Fruit fly (Drosophila melanogaster) whole organism, embryonic: ENCODE results near the gene CG5103.

Source experiments
- Asciz ChIP-seq: fragments of 200-800 bp; sonication (Bioruptor generic); optimal IDR thresholded peaks from 2 replicates; lab custom pipeline; 2017; ENCODE audit warnings: missing biosample characterization, mild to moderate bottlenecking, missing genetic modification characterization, missing genetic modification reagents
- BEAF-32 ChIP-seq: fragments of 200-800 bp; sonication (Bioruptor generic); optimal IDR thresholded peaks from 3 replicates; lab custom pipeline; 2017; ENCODE audit warnings: missing biosample characterization, missing genetic modification characterization, mild to moderate bottlenecking, moderate library complexity, missing genetic modification reagents
- CG10209 ChIP-seq: fragments of 200-800 bp; sonication (Bioruptor generic); optimal IDR thresholded peaks from 3 replicates; lab custom pipeline; 2017; ENCODE audit warnings: missing biosample characterization, mild to moderate bottlenecking, missing genetic modification characterization, missing genetic modification reagents
- CG11696 ChIP-seq: fragments of 200-800 bp; sonication (Bioruptor generic); IDR thresholded peaks from 2 replicates; pipeline ENCODE4 v1.3.6; 2022; ENCODE audit warnings: missing biosample characterization, missing genetic modification characterization
- CG11723 ChIP-seq: fragments of 200-800 bp; sonication (Bioruptor generic); optimal IDR thresholded peaks from 2 replicates; lab custom pipeline; 2017; ENCODE audit warnings: missing biosample characterization, mild to moderate bottlenecking, missing genetic modification characterization
- CG12391 ChIP-seq: fragments of 200-800 bp; sonication (Bioruptor generic); optimal IDR thresholded peaks from 3 replicates; lab custom pipeline; 2018; ENCODE audit warnings: missing biosample characterization, mild to moderate bottlenecking, missing genetic modification characterization, moderate library complexity
- CG13894 ChIP-seq: fragments of 200-800 bp; sonication (Bioruptor generic); optimal IDR thresholded peaks from 3 replicates; lab custom pipeline; 2018; ENCODE audit warnings: missing biosample characterization, mild to moderate bottlenecking, missing genetic modification characterization, moderate library complexity
- CG14860 ChIP-seq: fragments of 200-800 bp; sonication (Bioruptor generic); IDR thresholded peaks from 3 replicates; pipeline ENCODE4 v1.3.6; 2022; ENCODE audit warnings: missing biosample characterization, missing genetic modification characterization; ENCODE audit not compliant: partially characterized antibody
- CG1529 ChIP-seq: fragments of 200-800 bp; sonication (Bioruptor generic); optimal IDR thresholded peaks from 3 replicates; lab custom pipeline; 2018; ENCODE audit warnings: missing biosample characterization, missing genetic modification characterization
- CG18011 ChIP-seq: fragments of 200-800 bp; sonication (Bioruptor generic); optimal IDR thresholded peaks from 2 replicates; lab custom pipeline; 2017; ENCODE audit warnings: missing biosample characterization, missing genetic modification characterization, mild to moderate bottlenecking, moderate library complexity, missing genotype
- CG18262 ChIP-seq: fragments of 200-800 bp; optimal IDR thresholded peaks from 3 replicates; lab custom pipeline; 2019; ENCODE audit warnings: missing biosample characterization, mild to moderate bottlenecking, missing genetic modification characterization, moderate library complexity
- CG18619 ChIP-seq: fragments of 200-800 bp; sonication (Bioruptor generic); optimal IDR thresholded peaks from 3 replicates; lab custom pipeline; 2017; ENCODE audit warnings: missing biosample characterization, mild to moderate bottlenecking, missing genetic modification characterization
- CG2712 ChIP-seq: fragments of 200-800 bp; optimal IDR thresholded peaks from 3 replicates; lab custom pipeline; 2019; ENCODE audit warnings: missing biosample characterization, mild to moderate bottlenecking, missing genetic modification characterization, moderate library complexity
- CG3847 ChIP-seq: fragments of 200-800 bp; sonication (Bioruptor generic); IDR thresholded peaks from 2 replicates; pipeline ENCODE4 v1.3.6; 2022; ENCODE audit warnings: missing biosample characterization, missing genetic modification characterization
- CG4328 ChIP-seq: fragments of 200-800 bp; sonication (Bioruptor generic); optimal IDR thresholded peaks from 3 replicates; lab custom pipeline; 2017; ENCODE audit warnings: missing biosample characterization, missing genetic modification reagents, missing genetic modification characterization
- CG4404 ChIP-seq: fragments of 200-800 bp; sonication (Bioruptor generic); IDR thresholded peaks from 2 replicates; pipeline ENCODE4 v1.3.6; 2022; ENCODE audit warnings: missing biosample characterization, missing genetic modification characterization
- CG6683 ChIP-seq: fragments of 200-800 bp; sonication (Bioruptor generic); optimal IDR thresholded peaks from 2 replicates; lab custom pipeline; 2017; ENCODE audit warnings: missing biosample characterization, mild to moderate bottlenecking, missing genetic modification characterization, missing genetic modification reagents
- CG6765 ChIP-seq: fragments of 200-800 bp; sonication (Bioruptor generic); optimal IDR thresholded peaks from 3 replicates; lab custom pipeline; 2017; ENCODE audit warnings: missing biosample characterization, mild to moderate bottlenecking, missing genetic modification characterization
- CG6854 ChIP-seq: fragments of 200-800 bp; sonication (Bioruptor generic); optimal IDR thresholded peaks from 3 replicates; lab custom pipeline; 2017; ENCODE audit warnings: missing biosample characterization, mild to moderate bottlenecking, missing genetic modification characterization
- CG7839 ChIP-seq: fragments of 200-800 bp; sonication (Bioruptor generic); optimal IDR thresholded peaks from 3 replicates; lab custom pipeline; 2018; ENCODE audit warnings: missing biosample characterization, mild to moderate bottlenecking, missing genetic modification characterization, moderate library complexity
- CG8359 ChIP-seq: fragments of 200-800 bp; sonication (Bioruptor generic); optimal IDR thresholded peaks from 2 replicates; lab custom pipeline; 2017; ENCODE audit warnings: missing biosample characterization, mild to moderate bottlenecking, missing genetic modification characterization, borderline replicate concordance
- CG9932 ChIP-seq: fragments of 200-800 bp; sonication (Bioruptor generic); IDR thresholded peaks from 2 replicates; pipeline ENCODE4 v1.3.6; 2022; ENCODE audit warnings: missing biosample characterization, missing genetic modification characterization
- CkIIα-i1 ChIP-seq: fragments of 200-800 bp; sonication (Bioruptor generic); IDR thresholded peaks from 2 replicates; pipeline ENCODE4 v1.3.6; 2022; ENCODE audit warnings: missing biosample characterization, missing genetic modification characterization
- Dfd ChIP-seq, 2 experiments: fragments of >200 bp; optimal IDR thresholded peaks; 2 replicates each; lab custom pipeline; 2017; ENCODE audit warnings: missing biosample characterization in 2 of 2, missing genetic modification characterization in 2 of 2
- Doc2 ChIP-seq: fragments of 200-800 bp; sonication (Bioruptor generic); IDR thresholded peaks from 2 replicates; pipeline ENCODE4 v1.3.6; 2022; ENCODE audit warnings: missing biosample characterization, missing genetic modification characterization
- Elba2 ChIP-seq: fragments of 200-800 bp; sonication (Bioruptor generic); optimal IDR thresholded peaks from 3 replicates; lab custom pipeline; 2016; ENCODE audit warnings: missing biosample characterization, missing genetic modification characterization
- Ets65A ChIP-seq: fragments of 200-800 bp; sonication (Bioruptor generic); peaks from one replicate; lab custom pipeline; 2016; ENCODE audit warnings: missing biosample characterization, missing genetic modification characterization
- Fer2 ChIP-seq: fragments of 200-800 bp; sonication (Bioruptor generic); optimal IDR thresholded peaks from 2 replicates; lab custom pipeline; 2018; ENCODE audit warnings: missing biosample characterization, mild to moderate bottlenecking, missing genetic modification characterization, moderate library complexity
- GATAe ChIP-seq: fragments of 200-800 bp; sonication (Bioruptor generic); conservative IDR thresholded peaks from 2 replicates; pipeline ENCODE4 v1.3.6; 2022; ENCODE audit warnings: missing biosample characterization, missing genetic modification characterization
- Hey ChIP-seq: fragments of 200-800 bp; sonication (Bioruptor generic); optimal IDR thresholded peaks from 3 replicates; lab custom pipeline; 2018; ENCODE audit warnings: missing biosample characterization, mild to moderate bottlenecking, missing genetic modification characterization
- NC2α ChIP-seq: fragments of 200-800 bp; sonication (Bioruptor generic); optimal IDR thresholded peaks from 2 replicates; lab custom pipeline; 2016; ENCODE audit warnings: missing biosample characterization, missing genetic modification characterization
- Nf-YB ChIP-seq: fragments of 200-800 bp; sonication (Bioruptor generic); optimal IDR thresholded peaks from 3 replicates; lab custom pipeline; 2019; ENCODE audit warnings: missing biosample characterization, mild to moderate bottlenecking, missing genetic modification characterization, moderate library complexity
- Optix ChIP-seq: fragments of 200-800 bp; sonication (Bioruptor generic); IDR thresholded peaks from 3 replicates; pipeline ENCODE4 v1.3.6; 2022; ENCODE audit warnings: missing biosample characterization, missing genetic modification characterization
- Poxn ChIP-seq: fragments of 200-800 bp; sonication (Bioruptor generic); IDR thresholded peaks from 2 replicates; pipeline ENCODE4 v1.3.6; 2022; ENCODE audit warnings: missing biosample characterization, missing genetic modification characterization
- Spps ChIP-seq: fragments of 200-800 bp; sonication (Bioruptor generic); optimal IDR thresholded peaks from 2 replicates; lab custom pipeline; 2018; ENCODE audit warnings: missing biosample characterization, mild to moderate bottlenecking, missing genetic modification characterization
- ab ChIP-seq: fragments of 200-800 bp; sonication (Bioruptor generic); optimal IDR thresholded peaks from 2 replicates; lab custom pipeline; 2016; ENCODE audit warnings: missing biosample characterization, missing genetic modification characterization
- bbx ChIP-seq: fragments of 200-800 bp; sonication (Bioruptor generic); IDR thresholded peaks from 2 replicates; pipeline ENCODE4 v1.3.6; 2022; ENCODE audit warnings: missing biosample characterization, missing genetic modification characterization; ENCODE audit not compliant: partially characterized antibody
- chif ChIP-seq, 2 experiments: fragments of 200-800 bp; sonication (Bioruptor generic); optimal IDR thresholded peaks; 3 replicates each; lab custom pipeline; 2016; ENCODE audit warnings: missing biosample characterization in 2 of 2, missing genetic modification characterization in 2 of 2
- crol ChIP-seq: fragments of 200-800 bp; sonication (Bioruptor generic); IDR thresholded peaks from 2 replicates; pipeline ENCODE4 v1.3.6; 2022; ENCODE audit warnings: missing biosample characterization, missing genetic modification characterization
- fd64A ChIP-seq: fragments of 200-800 bp; sonication (Bioruptor generic); optimal IDR thresholded peaks from 3 replicates; lab custom pipeline; 2018; ENCODE audit warnings: missing biosample characterization, mild to moderate bottlenecking, missing genetic modification characterization
- gem ChIP-seq: fragments of 200-800 bp; sonication (Bioruptor generic); optimal IDR thresholded peaks from 2 replicates; lab custom pipeline; 2019; ENCODE audit warnings: missing biosample characterization, mild to moderate bottlenecking, missing genetic modification characterization, moderate library complexity
- grn ChIP-seq: fragments of 200-800 bp; sonication (Bioruptor generic); optimal IDR thresholded peaks from 3 replicates; lab custom pipeline; 2017; ENCODE audit warnings: missing biosample characterization, missing genetic modification characterization
- jumu ChIP-seq: fragments of 200-800 bp; sonication (Bioruptor generic); optimal IDR thresholded peaks from 3 replicates; lab custom pipeline; 2016; ENCODE audit warnings: missing biosample characterization, missing genetic modification characterization
- mam ChIP-seq: fragments of 200-800 bp; sonication (Bioruptor generic); optimal IDR thresholded peaks from 3 replicates; lab custom pipeline; 2016; ENCODE audit warnings: missing biosample characterization, missing genetic modification characterization
- nom ChIP-seq: fragments of 200-800 bp; sonication (Bioruptor generic); optimal IDR thresholded peaks from 2 replicates; lab custom pipeline; 2017; ENCODE audit warnings: missing biosample characterization, missing genetic modification characterization, mild to moderate bottlenecking, moderate library complexity, missing genetic modification reagents
- odd ChIP-seq: fragments of 200-800 bp; sonication (Bioruptor generic); optimal IDR thresholded peaks from 2 replicates; lab custom pipeline; 2017; ENCODE audit warnings: missing biosample characterization, mild to moderate bottlenecking, missing genetic modification characterization
- psq ChIP-seq: fragments of 200-800 bp; sonication (Bioruptor generic); optimal IDR thresholded peaks from 2 replicates; lab custom pipeline; 2017; ENCODE audit warnings: missing biosample characterization, missing genetic modification characterization
- pzg ChIP-seq: fragments of 200-800 bp; sonication (Bioruptor generic); optimal IDR thresholded peaks from 3 replicates; lab custom pipeline; 2018; ENCODE audit warnings: missing biosample characterization, mild to moderate bottlenecking, missing genetic modification characterization, moderate library complexity
- ssp ChIP-seq: fragments of 200-800 bp; sonication (Bioruptor generic); IDR thresholded peaks from 2 replicates; pipeline ENCODE4 v1.3.6; 2022; ENCODE audit warnings: missing biosample characterization, missing genetic modification characterization
- ttk ChIP-seq: fragments of 200-800 bp; sonication (Bioruptor generic); IDR thresholded peaks from 2 replicates; pipeline ENCODE4 v2.1.2; 2022; ENCODE audit warnings: missing biosample characterization, missing genetic modification characterization
- zen ChIP-seq: fragments of 200-800 bp; sonication (Bioruptor generic); optimal IDR thresholded peaks from 3 replicates; lab custom pipeline; 2018; ENCODE audit warnings: missing biosample characterization, mild to moderate bottlenecking, missing genetic modification characterization, moderate library complexity

CG5103 gene

DNA sequence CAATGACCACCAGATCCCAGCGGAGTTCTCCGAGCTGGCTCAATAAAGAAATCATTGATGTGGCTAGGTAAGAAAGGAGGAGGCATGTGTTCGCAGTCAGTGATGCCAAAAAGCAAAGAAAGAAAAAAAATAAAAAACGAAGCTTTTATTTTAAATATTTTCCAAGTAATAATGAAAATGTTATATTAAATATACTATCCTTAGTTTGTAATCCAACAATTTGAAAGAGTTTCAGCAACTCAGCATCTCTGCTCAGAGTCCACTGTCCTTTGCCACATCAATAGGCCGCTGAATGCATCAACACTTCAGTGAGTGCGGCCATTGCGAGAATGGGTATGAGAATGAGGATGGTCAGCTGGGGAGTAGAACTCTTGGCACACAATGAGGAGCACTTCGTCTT, 19.9 kb downstream of the CG5103 start (continued):
- no peak for TF ChIP-seq Poxn
- no peak for TF ChIP-seq CG11723 (GFP tag; lab: Kevin White, UChicago)
- no peak for TF ChIP-seq bbx (GFP tag; lab: Robert Waterston, UW)
- TF ChIP-seq CG7839, result peak; percentile 36
- TF ChIP-seq mam (GFP tag; lab: Kevin White, UChicago), result no peak
- no peak for TF ChIP-seq CG11696 (GFP tag; lab: Robert Waterston, UW)
- no peak for TF ChIP-seq CG3847
- no peak for TF ChIP-seq fd64A (GFP tag; lab: Kevin White, UChicago)
- TF ChIP-seq CG10209 (GFP tag; lab: Kevin White, UChicago), result peak; percentile 56
- no peak for TF ChIP-seq CG13894 (tag; lab: Kevin White, UChicago)
- peak; percentile 15 for TF ChIP-seq nom (GFP tag; lab: Kevin White, UChicago)
- no peak for TF ChIP-seq ttk (GFP tag; lab: Robert Waterston, UW)
- TF ChIP-seq CkIIα-i1 (GFP tag; lab: Robert Waterston, UW), result no peak
- TF ChIP-seq psq (GFP tag; lab: Kevin White, UChicago), result no peak
- TF ChIP-seq Doc2 (GFP tag; lab: Robert Waterston, UW), result no peak
- no peak for TF ChIP-seq grn (GFP tag; lab: Kevin White, UChicago)
- TF ChIP-seq Optix (GFP tag; lab: Robert Waterston, UW), result no peak
- no peak for TF ChIP-seq CG8359
- no peak for TF ChIP-seq CG4328
- no peak for TF ChIP-seq CG6683 (GFP tag; lab: Kevin White, UChicago)
- no peak for TF ChIP-seq jumu (GFP tag; lab: Kevin White, UChicago)
- TF ChIP-seq pzg (GFP tag; lab: Kevin White, UChicago), result no peak
- TF ChIP-seq Ets65A (GFP tag; lab: Kevin White, UChicago), result no peak
- no peak for TF ChIP-seq CG18619
- no peak for TF ChIP-seq chif (GFP tag; optimal IDR thresholded peaks at IDR 0.05; lab: Kevin White, UChicago)
- TF ChIP-seq odd, result no peak
- peak; percentile 61 for TF ChIP-seq CG4404 (GFP tag; lab: Robert Waterston, UW)
- peak; percentile 22; the same call in 1 of the 2 replicates for TF ChIP-seq ssp (GFP tag; lab: Robert Waterston, UW)
- no peak for TF ChIP-seq CG6854 (GFP tag; lab: Kevin White, UChicago)
- TF ChIP-seq Dfd (GFP tag; optimal IDR thresholded peaks at IDR 0.05; lab: Kevin White, UChicago), result no peak
- no peak for TF ChIP-seq GATAe
- TF ChIP-seq zen (tag; lab: Kevin White, UChicago), result peak; percentile 69
- peak; percentile 23 for TF ChIP-seq Spps (tag; lab: Kevin White, UChicago)
- peak; percentile 3 for TF ChIP-seq CG1529 (GFP tag; lab: Kevin White, UChicago)
- peak; percentile 5 for TF ChIP-seq Elba2 (GFP tag; lab: Kevin White, UChicago)
- TF ChIP-seq CG2712, result peak; percentile 67
- TF ChIP-seq NC2α (GFP tag; lab: Kevin White, UChicago), result no peak
- no peak for TF ChIP-seq crol (GFP tag; lab: Robert Waterston, UW)
- TF ChIP-seq Nf-YB (GFP tag; lab: Kevin White, UChicago), result peak; percentile 14
- TF ChIP-seq CG6765 (GFP tag; lab: Kevin White, UChicago), result no peak
- no peak for TF ChIP-seq ab
- TF ChIP-seq BEAF-32 (GFP tag; lab: Kevin White, UChicago), result no peak
- no peak for TF ChIP-seq Hey (tag; lab: Kevin White, UChicago)
- peak; percentile 52 for TF ChIP-seq CG12391 (tag; lab: Kevin White, UChicago)
- TF ChIP-seq Asciz (GFP tag; lab: Kevin White, UChicago), result no peak
- no peak for TF ChIP-seq CG18011 (GFP tag; lab: Kevin White, UChicago)
- no peak for TF ChIP-seq Fer2 (tag; lab: Kevin White, UChicago)
- no peak for TF ChIP-seq CG9932 (GFP tag; lab: Robert Waterston, UW)
- TF ChIP-seq CG18262 (tag; lab: Kevin White, UChicago), result peak; percentile 62
- TF ChIP-seq CG14860, result no peak
- peak; percentile 45 for TF ChIP-seq gem
